Worm (Caenorhabditis elegans) whole organism, L3 larva: ENCODE measurements around the gene clc-11.

Experiments
- ceh-82 ChIP-seq: fragments of 150-350 bp; optimal IDR thresholded peaks from 2 replicates; lab custom pipeline; 2014; ENCODE audit warnings: missing biosample characterization, missing genetic modification characterization
- elt-1 ChIP-seq: fragments of 150-350 bp; optimal IDR thresholded peaks from 2 replicates; lab custom pipeline; 2014; ENCODE audit warnings: missing biosample characterization, missing genetic modification characterization
- elt-3 ChIP-seq, 3 experiments: fragments of 150-350 bp in 1 of 3; sonication (generic microtip) in 2 of 3; optimal IDR thresholded peaks; 2 replicates in 2 of 3; 4 replicates in 1 of 3; lab custom pipeline; 2014 to 2017; ENCODE audit warnings: missing biosample characterization in 3 of 3, missing genetic modification characterization in 3 of 3
- fkh-2 ChIP-seq: fragments of 150-350 bp; optimal IDR thresholded peaks from 2 replicates; lab custom pipeline; 2014; ENCODE audit warnings: missing biosample characterization, missing genetic modification reagents, missing genetic modification characterization
- fos-1 ChIP-seq: fragments of 150-350 bp; optimal IDR thresholded peaks from 2 replicates; lab custom pipeline; 2014; ENCODE audit warnings: missing biosample characterization, missing genetic modification characterization
- lin-39 ChIP-seq: fragments of 150-350 bp; optimal IDR thresholded peaks from 2 replicates; lab custom pipeline; 2018; ENCODE audit warnings: missing biosample characterization, missing genetic modification reagents, missing genetic modification characterization
- nhr-12 ChIP-seq: fragments of 150-350 bp; optimal IDR thresholded peaks from 2 replicates; lab custom pipeline; 2014; ENCODE audit warnings: missing biosample characterization, missing genetic modification characterization
- nhr-23 ChIP-seq: fragments of 150-350 bp; optimal IDR thresholded peaks from 2 replicates; lab custom pipeline; 2014; ENCODE audit warnings: missing biosample characterization, missing genetic modification reagents, missing genetic modification characterization
- nhr-76 ChIP-seq: fragments of 150-350 bp; sonication (generic microtip); optimal IDR thresholded peaks from 5 replicates; lab custom pipeline; 2014; ENCODE audit warnings: missing biosample characterization, missing genetic modification characterization
- nhr-77 ChIP-seq: fragments of 150-350 bp; optimal IDR thresholded peaks from 2 replicates; lab custom pipeline; 2014; ENCODE audit warnings: missing biosample characterization, missing genetic modification characterization
- sea-2 ChIP-seq: fragments of 150-350 bp; sonication (generic microtip); optimal IDR thresholded peaks from 4 replicates; lab custom pipeline; 2014; ENCODE audit warnings: missing biosample characterization, missing genetic modification reagents, missing genetic modification characterization
- skn-1 ChIP-seq: fragments of 150-350 bp; optimal IDR thresholded peaks from 2 replicates; lab custom pipeline; 2014; ENCODE audit warnings: missing biosample characterization, missing genetic modification characterization
- unc-39 ChIP-seq: sonication (generic microtip); optimal IDR thresholded peaks from 4 replicates; lab custom pipeline; 2017; ENCODE audit warnings: missing biosample characterization, missing genetic modification characterization

ce11 chrV:16182918-16183317 lies 43.5 kb upstream of the clc-11 start, which contains the start of gene srh-277:
- TF ChIP-seq nhr-23 (no peak), lin-39 (no peak), sea-2 (GFP tag; lab: Kevin White, UChicago) (no peak), elt-1 (tag; lab: Kevin White, UChicago) (no peak), unc-39 (no peak), fos-1 (tag; lab: Kevin White, UChicago) (no peak), nhr-76 (tag; lab: Kevin White, UChicago) (no peak), ceh-82 (tag; lab: Kevin White, UChicago) (no peak), elt-3 (tag; optimal IDR thresholded peaks at IDR 0.05; lab: Kevin White, UChicago) (no peak), nhr-12 (tag; lab: Kevin White, UChicago) (no peak), fkh-2 (tag; lab: Kevin White, UChicago) (no peak), skn-1 (no peak), nhr-77 (no peak)
